Worm (Caenorhabditis elegans): Measurements from ENCODE around the gene F58B3.6.

ce11 chrIV:11650344-11650743 lies 13.9 kb downstream of the F58B3.6 start:
- no peak for TF ChIP-seq ztf-29 (GFP tag; IDR thresholded peaks at IDR 0.05)
- TF ChIP-seq flt-1 (GFP tag; IDR thresholded peaks at IDR 0.05), result no peak
- TF ChIP-seq tab-1 (GFP tag; IDR thresholded peaks at IDR 0.05), result no peak
- no peak for TF ChIP-seq ref-1 (GFP tag; conservative IDR thresholded peaks at IDR 0.05)
